In the genomic region with DNA sequence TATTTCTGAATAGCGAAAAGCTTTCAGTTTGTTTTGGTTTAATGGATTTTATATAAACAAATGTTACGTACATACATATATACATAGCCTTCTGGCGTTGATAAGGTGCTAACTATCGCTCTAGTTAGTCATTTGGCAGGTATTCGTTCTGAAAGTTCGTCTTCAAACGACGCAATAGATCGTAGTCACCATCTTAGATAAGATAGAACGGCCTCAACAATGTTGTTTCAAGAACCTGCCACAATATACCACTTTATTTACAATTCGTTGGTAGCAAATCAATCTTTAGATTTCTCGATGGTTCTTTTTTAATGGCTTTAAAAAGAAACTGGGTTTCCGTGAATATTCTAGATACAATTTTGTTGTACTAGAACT, we compare ENCODE assay signal across 2 fruit fly cellular contexts.
TF ChIP-seq lines count a peak whose summit lies in the region.

No protein-coding gene starts in this region.

- no peak for TF ChIP-seq CTCF in whole organism, embryonic (GFP tag; optimal IDR thresholded peaks at IDR 0.05; lab: Kevin White, UChicago)

TF ChIP-seq in whole organism, embryonic, 481 proteins besides CTCF, POLR2A, EP300 and RAD21:
- no peak for TF ChIP-seq Nf-YA (GFP tag; IDR thresholded peaks at IDR 0.05; lab: Robert Waterston, UW)
- TF ChIP-seq CG6854 (GFP tag; optimal IDR thresholded peaks at IDR 0.05; lab: Kevin White, UChicago), result peak; percentile 29
- TF ChIP-seq mirr (GFP tag; optimal IDR thresholded peaks at IDR 0.05; lab: Kevin White, UChicago), result peak; percentile 42
- TF ChIP-seq exex (tag; optimal IDR thresholded peaks at IDR 0.05; lab: Kevin White, UChicago), result peak; percentile 80
- peak; percentile 98 for TF ChIP-seq sd (tag; optimal IDR thresholded peaks at IDR 0.05; lab: Kevin White, UChicago)
- no peak for TF ChIP-seq CG7928 (GFP tag; optimal IDR thresholded peaks at IDR 0.05; lab: Kevin White, UChicago)
- no peak for TF ChIP-seq vfl (GFP tag; optimal IDR thresholded peaks at IDR 0.05; lab: Kevin White, UChicago)
- TF ChIP-seq grn (GFP tag; optimal IDR thresholded peaks at IDR 0.05; lab: Kevin White, UChicago), result peak; percentile 98
- TF ChIP-seq CG3726 (GFP tag; IDR thresholded peaks at IDR 0.05; lab: Robert Waterston, UW), result no peak
- TF ChIP-seq CG16863 (GFP tag; optimal IDR thresholded peaks at IDR 0.05; lab: Kevin White, UChicago), result no peak
- no peak for TF ChIP-seq Myb (GFP tag; optimal IDR thresholded peaks at IDR 0.05; lab: Kevin White, UChicago)
- peak; percentile 75 for TF ChIP-seq CG13624 (GFP tag; optimal IDR thresholded peaks at IDR 0.05; lab: Kevin White, UChicago)
- peak; percentile 34; the same call in 1 of the 2 replicates for TF ChIP-seq CG14441 (GFP tag; IDR thresholded peaks at IDR 0.05; lab: Robert Waterston, UW)
- TF ChIP-seq Deaf1 (tag; optimal IDR thresholded peaks at IDR 0.05; lab: Kevin White, UChicago), result peak; percentile 8
- peak; percentile 21 for TF ChIP-seq sug (tag; optimal IDR thresholded peaks at IDR 0.05; lab: Kevin White, UChicago)
- TF ChIP-seq dpn (GFP tag; optimal IDR thresholded peaks at IDR 0.05; lab: Kevin White, UChicago), result no peak
TF ChIP-seq in whole organism, embryonic: peak in this region for 9.

TF ChIP-seq in whole organism, prepupa, 60 proteins besides CTCF, POLR2A, EP300 and RAD21:
- TF ChIP-seq Ets21C (GFP tag; optimal IDR thresholded peaks at IDR 0.05; lab: Kevin White, UChicago), result no peak
- TF ChIP-seq acj6 (GFP tag; optimal IDR thresholded peaks at IDR 0.05; lab: Kevin White, UChicago), result no peak
- TF ChIP-seq Hr4 (GFP tag; optimal IDR thresholded peaks at IDR 0.05; lab: Kevin White, UChicago), result peak; percentile 30
- TF ChIP-seq svp (GFP tag; lab: Kevin White, UChicago), result no peak
- TF ChIP-seq topi (GFP tag; optimal IDR thresholded peaks at IDR 0.05; lab: Kevin White, UChicago), result no peak
- TF ChIP-seq Ets96B (tag; optimal IDR thresholded peaks at IDR 0.05; lab: Kevin White, UChicago), result no peak
